Fruit fly (Drosophila melanogaster) Kc167 (cell line): ENCODE measurements around the gene CG5853.

ENCODE experiments used
- Myc ChIP-seq: fragments of >200 bp; optimal IDR thresholded peaks from 2 replicates; lab custom pipeline; 2017; ENCODE audit warnings: missing external identifiers
- h ChIP-seq: fragments of >200 bp; optimal IDR thresholded peaks from 3 replicates; lab custom pipeline; 2018; ENCODE audit warnings: missing external identifiers
- insv ChIP-seq: fragments of >200 bp; optimal IDR thresholded peaks from 3 replicates; lab custom pipeline; 2018; ENCODE audit warnings: missing external identifiers
- psq ChIP-seq: fragments of >200 bp; optimal IDR thresholded peaks from 2 replicates; lab custom pipeline; 2017; ENCODE audit warnings: missing external identifiers
- ttk ChIP-seq: sonication (Bioruptor generic); optimal IDR thresholded peaks from 2 replicates; lab custom pipeline; 2017; ENCODE audit warnings: missing external identifiers

- TF ChIP-seq insv (lab: Kevin White, UChicago) (no peak), ttk (no peak), psq (lab: Kevin White, UChicago) (no peak), h (no peak), Myc (lab: Kevin White, UChicago) (no peak)
Measured at dm6 chr2L:9924765-9925164, 22.7 kb downstream of the CG5853 start, which contains the start of the genes TbCMF46 and CG42366.
